Fruit fly (Drosophila melanogaster): ENCODE measurements around the gene CG7126.
A peak's percentile ranks its signal among the peaks of the same experiment; 100 is the strongest.

Gene CG7126

DNA sequence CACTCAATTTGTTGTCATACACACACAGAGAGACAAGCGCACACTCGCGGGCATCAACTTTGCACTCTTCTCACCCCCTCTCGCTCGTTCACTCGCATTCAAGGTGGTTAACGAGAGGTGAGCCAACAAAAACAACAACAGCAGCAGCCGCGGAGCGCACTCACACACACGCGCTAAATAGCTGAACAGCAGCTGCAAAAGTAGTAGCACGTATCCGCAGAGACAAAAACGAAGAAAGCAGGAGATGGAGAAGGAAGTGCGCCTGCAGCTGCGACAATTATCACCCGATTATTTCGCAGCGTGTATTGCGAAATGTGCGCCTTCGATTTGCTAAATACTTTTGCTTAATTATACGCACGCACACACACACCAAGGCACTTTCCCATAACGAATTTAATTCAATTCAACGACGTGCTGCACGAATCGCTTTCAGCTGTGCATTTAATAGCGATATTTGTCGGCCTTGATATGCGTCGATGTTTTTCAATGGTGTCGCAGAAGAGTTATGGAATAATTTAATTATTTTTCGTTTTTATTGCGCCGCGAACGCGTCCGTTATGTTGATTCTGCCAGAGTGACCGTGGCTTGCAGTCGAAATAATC is 4.2 kb downstream of the CG7126 start (continued):
- TF ChIP-seq CG5180 (GFP tag; optimal IDR thresholded peaks at IDR 0.05) (no peak), Opbp (GFP tag; IDR thresholded peaks at IDR 0.05; ENCODE audit: partially characterized antibody) (0 out of 3 replicates have a peak, but pooled peaks have one; percentile 18), slou (GFP tag; optimal IDR thresholded peaks at IDR 0.05) (no peak), CG10959 (GFP tag; IDR thresholded peaks at IDR 0.05) (no peak), CG11723 (GFP tag; optimal IDR thresholded peaks at IDR 0.05) (no peak), CG34224 (GFP tag; IDR thresholded peaks at IDR 0.05; ENCODE audit: partially characterized antibody) (peak; percentile 42; the same call in 2 of the 3 replicates), gce (GFP tag; IDR thresholded peaks at IDR 0.05) (no peak), sqz (GFP tag; optimal IDR thresholded peaks at IDR 0.05) (peak; percentile 8), CG17912 (GFP tag; optimal IDR thresholded peaks at IDR 0.05) (peak; percentile 49), crol (GFP tag; IDR thresholded peaks at IDR 0.05) (peak; percentile 96), fru (optimal IDR thresholded peaks at IDR 0.05) (no peak), Rfx (GFP tag; IDR thresholded peaks at IDR 0.05) (peak; percentile 56), her (GFP tag; optimal IDR thresholded peaks at IDR 0.05) (peak; percentile 38), Ssrp (tag; optimal IDR thresholded peaks at IDR 0.05) (no peak), CG2199 (GFP tag; IDR thresholded peaks at IDR 0.05) (peak; percentile 76; the same call in 2 of the 3 replicates), Doc2 (GFP tag; IDR thresholded peaks at IDR 0.05) (no peak), ssp (GFP tag; IDR thresholded peaks at IDR 0.05) (no peak), esg (GFP tag; conservative IDR thresholded peaks at IDR 0.05) (no peak), ttk (GFP tag; IDR thresholded peaks at IDR 0.05) (peak; percentile 39; the same call in 1 of the 2 replicates), bcd (GFP tag; optimal IDR thresholded peaks at IDR 0.05) (peak; percentile 38), maf-S (GFP tag; optimal IDR thresholded peaks at IDR 0.05) (no peak), CG10654 (GFP tag; optimal IDR thresholded peaks at IDR 0.05) (no peak), Gug (GFP tag; IDR thresholded peaks at IDR 0.05) (0 out of 4 replicates have a peak, but pooled peaks have one; percentile 9), CG32532 (GFP tag; IDR thresholded peaks at IDR 0.05) (peak; percentile 56), unpg (GFP tag; optimal IDR thresholded peaks at IDR 0.05) (peak; percentile 3), HmgD (GFP tag; optimal IDR thresholded peaks at IDR 0.05) (peak; percentile 64), CG7357 (GFP tag; IDR thresholded peaks at IDR 0.05) (no peak), CG12104 (GFP tag; optimal IDR thresholded peaks at IDR 0.05) (no peak), CG17802 (tag; optimal IDR thresholded peaks at IDR 0.05) (no peak), CG4730 (GFP tag; IDR thresholded peaks at IDR 0.05) (no peak), CG5245 (GFP tag; optimal IDR thresholded peaks at IDR 0.05) (no peak), Hmr (GFP tag; optimal IDR thresholded peaks at IDR 0.05) (peak; percentile 37), CG11398 (GFP tag; optimal IDR thresholded peaks at IDR 0.05) (peak; percentile 40), unc-4 (GFP tag; IDR thresholded peaks at IDR 0.05; ENCODE audit: partially characterized antibody) (no peak), bab2 (GFP tag; optimal IDR thresholded peaks at IDR 0.05) (no peak), danr (GFP tag; IDR thresholded peaks at IDR 0.05) (no peak), org-1 (GFP tag; optimal IDR thresholded peaks at IDR 0.05) (no peak), CG34422 (GFP tag; IDR thresholded peaks at IDR 0.05) (peak; percentile 80; the same call in 2 of the 3 replicates), chinmo (GFP tag; IDR thresholded peaks at IDR 0.05; ENCODE audit: partially characterized antibody) (peak; percentile 60; the same call in 2 of the 4 replicates), B-H2 (GFP tag; optimal IDR thresholded peaks at IDR 0.05) (peak; percentile 53), CG30431 (GFP tag; optimal IDR thresholded peaks at IDR 0.05) (no peak), CG12299 (tag; optimal IDR thresholded peaks at IDR 0.05) (no peak), Hr39 (optimal IDR thresholded peaks at IDR 0.05) (no peak), CG7556 (GFP tag; optimal IDR thresholded peaks at IDR 0.05) (no peak), scrt (GFP tag; optimal IDR thresholded peaks at IDR 0.05) (no peak), bsh (GFP tag; optimal IDR thresholded peaks at IDR 0.05) (peak in 1 of 2 experiments; percentile 4), ac (GFP tag; optimal IDR thresholded peaks at IDR 0.05) (peak; percentile 89), pan (optimal IDR thresholded peaks at IDR 0.05) (no peak), pan (GFP tag; optimal IDR thresholded peaks at IDR 0.05 in 1 of 2, IDR thresholded peaks at IDR 0.05 in 1 of 2) (peak in 1 of 2 experiments; percentile 17), CG13287 (GFP tag; IDR thresholded peaks at IDR 0.05; ENCODE audit: partially characterized antibody) (no peak), CG4282 (GFP tag; optimal IDR thresholded peaks at IDR 0.05) (peak; percentile 13)
